Fruit fly (Drosophila melanogaster) whole organism, prepupa: ENCODE measurements around the gene CG43198.

ENCODE experiments used
- CG10631 ChIP-seq: fragments of 200-800 bp; sonication (Bioruptor generic); optimal IDR thresholded peaks from 2 replicates; lab custom pipeline; 2016; ENCODE audit warnings: missing biosample characterization, missing genetic modification characterization
- CG10669 ChIP-seq: fragments of 200-800 bp; sonication (Bioruptor generic); optimal IDR thresholded peaks from 3 replicates; lab custom pipeline; 2018; ENCODE audit warnings: missing biosample characterization, mild to moderate bottlenecking, missing genetic modification characterization, moderate library complexity
- CG11294 ChIP-seq: fragments of 200-800 bp; sonication (Bioruptor generic); IDR thresholded peaks from 2 replicates; pipeline ENCODE4 v1.3.6; 2022; ENCODE audit warnings: missing biosample characterization, missing genetic modification characterization
- CG11902 ChIP-seq: fragments of 200-800 bp; sonication (Bioruptor generic); optimal IDR thresholded peaks from 3 replicates; lab custom pipeline; 2016; ENCODE audit warnings: missing biosample characterization, missing genetic modification characterization
- CG16779 ChIP-seq: fragments of 200-800 bp; sonication (Bioruptor generic); optimal IDR thresholded peaks from 3 replicates; lab custom pipeline; 2017; ENCODE audit warnings: missing biosample characterization, mild to moderate bottlenecking, missing genetic modification characterization
- CG3032 ChIP-seq: fragments of 200-800 bp; optimal IDR thresholded peaks from 2 replicates; lab custom pipeline; 2019; ENCODE audit warnings: missing biosample characterization, mild to moderate bottlenecking, missing genetic modification characterization, moderate library complexity
- CG32006 ChIP-seq: fragments of 200-800 bp; sonication (Bioruptor generic); optimal IDR thresholded peaks from 3 replicates; lab custom pipeline; 2017; ENCODE audit warnings: missing biosample characterization, mild to moderate bottlenecking, missing genetic modification characterization
- CG3919 ChIP-seq: fragments of 200-800 bp; sonication (Bioruptor generic); optimal IDR thresholded peaks from 3 replicates; lab custom pipeline; 2016; ENCODE audit warnings: missing biosample characterization, missing genetic modification characterization
- CG4318 ChIP-seq: fragments of 200-800 bp; sonication (Bioruptor generic); optimal IDR thresholded peaks from 3 replicates; lab custom pipeline; 2017; ENCODE audit warnings: missing biosample characterization, mild to moderate bottlenecking, missing genetic modification characterization
- CG8119 ChIP-seq: fragments of 200-800 bp; sonication (Bioruptor generic); IDR thresholded peaks from 3 replicates; pipeline ENCODE4 v1.3.6; 2022; ENCODE audit warnings: missing biosample characterization, missing genetic modification characterization
- CG8319 ChIP-seq: fragments of 200-800 bp; sonication (Bioruptor generic); optimal IDR thresholded peaks from 3 replicates; lab custom pipeline; 2016; ENCODE audit warnings: missing biosample characterization, missing genetic modification characterization
- Eip75B ChIP-seq: fragments of 200-800 bp; sonication (Bioruptor generic); optimal IDR thresholded peaks from 3 replicates; lab custom pipeline; 2016; ENCODE audit warnings: missing biosample characterization, missing genetic modification characterization
- Eip78C ChIP-seq: fragments of 200-800 bp; sonication (Bioruptor generic); peaks from one replicate; lab custom pipeline; 2016; ENCODE audit warnings: missing biosample characterization, missing genetic modification characterization
- Eip93F ChIP-seq: fragments of 200-800 bp; sonication (Bioruptor generic); optimal IDR thresholded peaks from 2 replicates; lab custom pipeline; 2016; ENCODE audit warnings: missing biosample characterization, mild to moderate bottlenecking, missing genetic modification characterization
- Ets21C ChIP-seq: fragments of 200-800 bp; sonication (Bioruptor generic); optimal IDR thresholded peaks from 3 replicates; lab custom pipeline; 2016; ENCODE audit warnings: missing biosample characterization, missing genetic modification characterization
- Gug ChIP-seq: fragments of 200-800 bp; sonication (Bioruptor generic); IDR thresholded peaks from 2 replicates; pipeline ENCODE4 v1.3.6; 2022; ENCODE audit warnings: missing biosample characterization, missing genetic modification characterization
- Hr38 ChIP-seq: sonication (Bioruptor generic); optimal IDR thresholded peaks from 2 replicates; lab custom pipeline; 2016; ENCODE audit warnings: missing biosample characterization, missing genetic modification characterization
- Hr39 ChIP-seq: fragments of 200-800 bp; sonication (Bioruptor generic); optimal IDR thresholded peaks from 2 replicates; lab custom pipeline; 2016; ENCODE audit warnings: missing biosample characterization, missing genetic modification characterization
- Hr4 ChIP-seq: fragments of 200-800 bp; sonication (Bioruptor generic); optimal IDR thresholded peaks from 3 replicates; lab custom pipeline; 2016; ENCODE audit warnings: missing biosample characterization, missing genetic modification characterization
- Met ChIP-seq: fragments of 200-800 bp; sonication (Bioruptor generic); optimal IDR thresholded peaks from 3 replicates; lab custom pipeline; 2016; ENCODE audit warnings: missing biosample characterization, missing genetic modification characterization
- OdsH ChIP-seq: fragments of 200-800 bp; sonication (Bioruptor generic); optimal IDR thresholded peaks from 3 replicates; lab custom pipeline; 2016; ENCODE audit warnings: missing biosample characterization, missing genetic modification characterization
- Sox102F ChIP-seq: fragments of 200-800 bp; sonication (Bioruptor generic); optimal IDR thresholded peaks from 2 replicates; lab custom pipeline; 2016; ENCODE audit warnings: missing biosample characterization, mild to moderate bottlenecking, missing genetic modification characterization
- Sox14 ChIP-seq: fragments of 200-800 bp; sonication (Bioruptor generic); optimal IDR thresholded peaks from 3 replicates; lab custom pipeline; 2016; ENCODE audit warnings: missing biosample characterization, missing genetic modification characterization
- Sox15 ChIP-seq: fragments of 200-800 bp; sonication (Bioruptor generic); optimal IDR thresholded peaks from 3 replicates; lab custom pipeline; 2016; ENCODE audit warnings: missing biosample characterization, missing genetic modification characterization
- cyc ChIP-seq: fragments of 200-800 bp; sonication (Bioruptor generic); optimal IDR thresholded peaks from 3 replicates; lab custom pipeline; 2016; ENCODE audit warnings: missing biosample characterization, missing genetic modification characterization
- dac ChIP-seq: fragments of 200-800 bp; sonication (Bioruptor generic); optimal IDR thresholded peaks from 2 replicates; lab custom pipeline; 2017; ENCODE audit warnings: missing biosample characterization, mild to moderate bottlenecking, missing genetic modification characterization
- dsx ChIP-seq: fragments of 200-800 bp; optimal IDR thresholded peaks from 3 replicates; lab custom pipeline; 2019; ENCODE audit warnings: missing biosample characterization, mild to moderate bottlenecking, missing genetic modification characterization, moderate library complexity; ENCODE audit not compliant: poor library complexity, severe bottlenecking
- eg ChIP-seq: fragments of 200-800 bp; sonication (Bioruptor generic); IDR thresholded peaks from 3 replicates; pipeline ENCODE4 v1.3.6; 2022; ENCODE audit warnings: missing biosample characterization, missing genetic modification characterization
- fd59A ChIP-seq: fragments of 200-800 bp; sonication (Bioruptor generic); optimal IDR thresholded peaks from 2 replicates; lab custom pipeline; 2017; ENCODE audit warnings: missing biosample characterization, mild to moderate bottlenecking, missing genetic modification characterization, missing genetic modification reagents
- fd85E ChIP-seq: fragments of 200-800 bp; sonication (Bioruptor generic); optimal IDR thresholded peaks from 3 replicates; lab custom pipeline; 2016; ENCODE audit warnings: missing biosample characterization, missing genetic modification characterization
- fkh ChIP-seq: fragments of 200-800 bp; sonication (Bioruptor generic); optimal IDR thresholded peaks from 3 replicates; lab custom pipeline; 2017; ENCODE audit warnings: missing biosample characterization, mild to moderate bottlenecking, missing genetic modification characterization, moderate library complexity
- lz ChIP-seq: fragments of 200-800 bp; sonication (Bioruptor generic); optimal IDR thresholded peaks from 3 replicates; lab custom pipeline; 2016; ENCODE audit warnings: missing biosample characterization, missing genetic modification characterization
- net ChIP-seq: fragments of 200-800 bp; sonication (Bioruptor generic); optimal IDR thresholded peaks from 3 replicates; lab custom pipeline; 2016; ENCODE audit warnings: missing biosample characterization, missing genetic modification characterization
- pdm3 ChIP-seq: fragments of 200-800 bp; sonication (Bioruptor generic); optimal IDR thresholded peaks from 3 replicates; lab custom pipeline; 2016; ENCODE audit warnings: missing biosample characterization, missing genetic modification characterization
- salr ChIP-seq, 2 experiments: fragments of 200-800 bp; sonication (Bioruptor generic); optimal IDR thresholded peaks; 3 replicates each; lab custom pipeline; 2016 to 2018; ENCODE audit warnings: missing biosample characterization in 2 of 2, missing genetic modification characterization in 2 of 2, mild to moderate bottlenecking in 1 of 2
- ss ChIP-seq, 2 experiments: fragments of 200-800 bp; sonication (Bioruptor generic); optimal IDR thresholded peaks; 2 replicates in 1 of 2; 3 replicates in 1 of 2; lab custom pipeline; 2017 to 2018; ENCODE audit warnings: mild to moderate bottlenecking in 2 of 2, missing biosample characterization in 2 of 2, missing genetic modification characterization in 2 of 2, moderate library complexity in 1 of 2
- topi ChIP-seq: fragments of 200-800 bp; sonication (Bioruptor generic); optimal IDR thresholded peaks from 3 replicates; lab custom pipeline; 2016; ENCODE audit warnings: missing biosample characterization, missing genetic modification characterization

Gene CG43198

dm6 chrX:7418294-7418693 is 34.8 kb downstream of the CG43198 start, which contains the start of gene rumpel:
Gene rumpel, plus strand, starts transcription at chrX:7418594.
- TF ChIP-seq CG10631 (GFP tag; lab: Kevin White, UChicago): no peak
- no peak for TF ChIP-seq cyc
- TF ChIP-seq salr (GFP tag; optimal IDR thresholded peaks at IDR 0.05; lab: Kevin White, UChicago): no peak
- TF ChIP-seq lz (GFP tag; lab: Kevin White, UChicago): no peak
- TF ChIP-seq CG32006: no peak
- TF ChIP-seq CG3919 (GFP tag; lab: Kevin White, UChicago): no peak
- no peak for TF ChIP-seq CG16779
- no peak for TF ChIP-seq fkh (GFP tag; lab: Kevin White, UChicago)
- TF ChIP-seq net (GFP tag; lab: Kevin White, UChicago): no peak
- no peak for TF ChIP-seq Sox102F (GFP tag; lab: Kevin White, UChicago)
- no peak for TF ChIP-seq fd85E (GFP tag; lab: Kevin White, UChicago)
- TF ChIP-seq Eip75B (GFP tag; lab: Kevin White, UChicago): no peak
- no peak for TF ChIP-seq CG10669 (GFP tag; lab: Kevin White, UChicago)
- TF ChIP-seq ss (GFP tag; optimal IDR thresholded peaks at IDR 0.05; lab: Kevin White, UChicago): no peak
- no peak for TF ChIP-seq dac (GFP tag; lab: Kevin White, UChicago)
- no peak for TF ChIP-seq Sox14 (GFP tag; lab: Kevin White, UChicago)
- TF ChIP-seq, all 60 proteins: peak for 0

dm6 chrX:7417875-7418274 is 35.3 kb downstream of the CG43198 start:
- TF ChIP-seq CG4318 (no peak), Hr38 (GFP tag; lab: Kevin White, UChicago) (no peak), Hr4 (GFP tag; lab: Kevin White, UChicago) (no peak), Eip78C (GFP tag; lab: Kevin White, UChicago) (no peak), CG8319 (no peak), CG3919 (GFP tag; lab: Kevin White, UChicago) (no peak), lz (GFP tag; lab: Kevin White, UChicago) (no peak), dsx (no peak), fkh (GFP tag; lab: Kevin White, UChicago) (no peak)

dm6 chrX:7416953-7417352 is 36.2 kb downstream of the CG43198 start, which contains the start of gene CG34337:
Gene CG34337, plus strand, starts transcription at chrX:7417253.
- TF ChIP-seq CG3032 (tag; lab: Kevin White, UChicago) (no peak), CG11902 (GFP tag; lab: Kevin White, UChicago) (no peak), fkh (GFP tag; lab: Kevin White, UChicago) (no peak), Eip93F (GFP tag; lab: Kevin White, UChicago) (no peak), CG32006 (no peak), Met (no peak), pdm3 (GFP tag; lab: Kevin White, UChicago) (no peak), OdsH (GFP tag; lab: Kevin White, UChicago) (no peak), net (GFP tag; lab: Kevin White, UChicago) (no peak), CG4318 (no peak)

- TF ChIP-seq Hr39 (GFP tag; lab: Kevin White, UChicago): no peak
- no peak for TF ChIP-seq dac (GFP tag; lab: Kevin White, UChicago)
- TF ChIP-seq CG11294 (GFP tag; lab: Robert Waterston, UW): no peak
- TF ChIP-seq fd59A (GFP tag; lab: Kevin White, UChicago): no peak
- TF ChIP-seq, all 60 proteins: peak for 0
These were observed 38.1 kb downstream of the CG43198 start for dm6 chrX:7415027-7415426.

- TF ChIP-seq Ets21C (GFP tag; lab: Kevin White, UChicago) (no peak), CG3919 (GFP tag; lab: Kevin White, UChicago) (no peak), topi (GFP tag; lab: Kevin White, UChicago) (no peak), CG3032 (tag; lab: Kevin White, UChicago) (no peak), Hr39 (GFP tag; lab: Kevin White, UChicago) (no peak), Gug (GFP tag; lab: Robert Waterston, UW) (no peak), CG8319 (no peak), Hr38 (GFP tag; lab: Kevin White, UChicago) (no peak), CG11294 (GFP tag; lab: Robert Waterston, UW) (no peak), cyc (no peak), Sox15 (GFP tag; lab: Kevin White, UChicago) (no peak), CG10669 (GFP tag; lab: Kevin White, UChicago) (no peak), CG8119 (GFP tag; lab: Robert Waterston, UW) (no peak), pdm3 (GFP tag; lab: Kevin White, UChicago) (no peak), eg (no peak)
These were observed 39.6 kb downstream of the CG43198 start, which contains the start of gene CG42705 for dm6 chrX:7413569-7413968. Gene CG42705, plus strand, starts transcription at chrX:7413869.
